Fruit fly (Drosophila melanogaster) whole organism, embryonic: ENCODE data around the gene mEFG1.

ENCODE experiments used
- Adf1 ChIP-seq: fragments of 200-800 bp; sonication (Bioruptor generic); IDR thresholded peaks from 2 replicates; pipeline ENCODE4 v1.3.6; 2022; ENCODE audit warnings: missing biosample characterization, missing genetic modification characterization
- Aef1 ChIP-seq: fragments of 200-800 bp; sonication (Bioruptor generic); IDR thresholded peaks from 3 replicates; pipeline ENCODE4 v1.3.6; 2022; ENCODE audit warnings: missing biosample characterization, missing genetic modification characterization
- Antp ChIP-seq: fragments of 200-800 bp; sonication (Bioruptor generic); optimal IDR thresholded peaks from 3 replicates; lab custom pipeline; 2016; ENCODE audit warnings: missing biosample characterization, missing genetic modification characterization
- C15 ChIP-seq: fragments of 200-800 bp; sonication (Bioruptor generic); IDR thresholded peaks from 3 replicates; pipeline ENCODE4 v1.3.6; 2022; ENCODE audit warnings: missing biosample characterization, missing genetic modification characterization
- CG10959 ChIP-seq: fragments of 200-800 bp; sonication (Bioruptor generic); IDR thresholded peaks from 2 replicates; pipeline ENCODE4 v1.3.6; 2022; ENCODE audit warnings: missing biosample characterization, missing genetic modification characterization
- CG11456 ChIP-seq: fragments of 200-800 bp; sonication (Bioruptor generic); IDR thresholded peaks from 3 replicates; pipeline ENCODE4 v1.3.6; 2022; ENCODE audit warnings: missing biosample characterization, missing genetic modification characterization
- CG11723 ChIP-seq: fragments of 200-800 bp; sonication (Bioruptor generic); optimal IDR thresholded peaks from 2 replicates; lab custom pipeline; 2017; ENCODE audit warnings: missing biosample characterization, mild to moderate bottlenecking, missing genetic modification characterization
- CG12744 ChIP-seq: fragments of 200-800 bp; sonication (Bioruptor generic); optimal IDR thresholded peaks from 2 replicates; lab custom pipeline; 2016; ENCODE audit warnings: missing biosample characterization, missing genetic modification characterization
- CG14050 ChIP-seq: fragments of 200-800 bp; sonication (Bioruptor generic); IDR thresholded peaks from 3 replicates; pipeline ENCODE4 v1.3.6; 2022; ENCODE audit warnings: missing biosample characterization, missing genetic modification characterization
- CG14710 ChIP-seq: fragments of 200-800 bp; sonication (Bioruptor generic); optimal IDR thresholded peaks from 3 replicates; lab custom pipeline; 2019; ENCODE audit warnings: missing biosample characterization, mild to moderate bottlenecking, missing genetic modification characterization, moderate library complexity
- CG17186 ChIP-seq: fragments of 200-800 bp; sonication (Bioruptor generic); optimal IDR thresholded peaks from 3 replicates; lab custom pipeline; 2017; ENCODE audit warnings: missing biosample characterization, missing genetic modification reagents, missing genetic modification characterization
- CG17359 ChIP-seq: fragments of 200-800 bp; sonication (Bioruptor generic); optimal IDR thresholded peaks from 3 replicates; lab custom pipeline; 2018; ENCODE audit warnings: missing biosample characterization, mild to moderate bottlenecking, missing genetic modification characterization, moderate library complexity
- CG17802 ChIP-seq: fragments of 200-800 bp; sonication (Bioruptor generic); optimal IDR thresholded peaks from 2 replicates; lab custom pipeline; 2018; ENCODE audit warnings: missing biosample characterization, mild to moderate bottlenecking, missing genetic modification characterization, moderate library complexity
- CG17912 ChIP-seq: fragments of 200-800 bp; sonication (Bioruptor generic); optimal IDR thresholded peaks from 2 replicates; lab custom pipeline; 2018; ENCODE audit warnings: missing biosample characterization, mild to moderate bottlenecking, missing genetic modification characterization
- CG2889 ChIP-seq: fragments of 200-800 bp; sonication (Bioruptor generic); IDR thresholded peaks from 3 replicates; pipeline ENCODE4 v1.3.6; 2022; ENCODE audit warnings: missing biosample characterization, missing genetic modification characterization
- CG34422 ChIP-seq: fragments of 200-800 bp; sonication (Bioruptor generic); IDR thresholded peaks from 3 replicates; pipeline ENCODE4 v1.3.6; 2022; ENCODE audit warnings: missing biosample characterization, missing genetic modification characterization
- CG4820 ChIP-seq: fragments of 200-800 bp; sonication (Bioruptor generic); optimal IDR thresholded peaks from 3 replicates; lab custom pipeline; 2016; ENCODE audit warnings: missing biosample characterization, missing genetic modification characterization
- CG7372 ChIP-seq: fragments of 200-800 bp; sonication (Bioruptor generic); IDR thresholded peaks from 2 replicates; pipeline ENCODE4 v1.3.6; 2022; ENCODE audit warnings: missing biosample characterization, missing genetic modification characterization
- CG7987 ChIP-seq: fragments of 200-800 bp; sonication (Bioruptor generic); optimal IDR thresholded peaks from 2 replicates; lab custom pipeline; 2018; ENCODE audit warnings: missing biosample characterization, mild to moderate bottlenecking, missing genetic modification characterization, moderate library complexity
- CG8765 ChIP-seq: fragments of 200-800 bp; sonication (Bioruptor generic); IDR thresholded peaks from 2 replicates; pipeline ENCODE4 v1.3.6; 2022; ENCODE audit warnings: missing biosample characterization, missing genetic modification characterization
- CG9609 ChIP-seq: fragments of 200-800 bp; sonication (Bioruptor generic); optimal IDR thresholded peaks from 3 replicates; lab custom pipeline; 2016; ENCODE audit warnings: missing biosample characterization, missing genetic modification characterization
- Camta ChIP-seq: fragments of 200-800 bp; sonication (Bioruptor generic); optimal IDR thresholded peaks from 2 replicates; lab custom pipeline; 2016; ENCODE audit warnings: missing biosample characterization, missing genetic modification characterization
- Chrac-16 ChIP-seq: fragments of 200-800 bp; sonication (Bioruptor generic); optimal IDR thresholded peaks from 3 replicates; lab custom pipeline; 2016; ENCODE audit warnings: missing biosample characterization, missing genetic modification characterization
- Dbx ChIP-seq: fragments of 200-800 bp; sonication (Bioruptor generic); IDR thresholded peaks from 3 replicates; pipeline ENCODE4 v1.3.6; 2022; ENCODE audit warnings: missing biosample characterization, missing genetic modification characterization
- Dfd ChIP-seq, 2 experiments: fragments of >200 bp; optimal IDR thresholded peaks; 2 replicates each; lab custom pipeline; 2017; ENCODE audit warnings: missing biosample characterization in 2 of 2, missing genetic modification characterization in 2 of 2
- Dip3 ChIP-seq: fragments of 200-800 bp; sonication (Bioruptor generic); optimal IDR thresholded peaks from 3 replicates; lab custom pipeline; 2016; ENCODE audit warnings: missing biosample characterization, missing genetic modification characterization
- Gug ChIP-seq: fragments of 200-800 bp; sonication (Bioruptor generic); IDR thresholded peaks from 4 replicates; pipeline ENCODE4 v1.3.6; 2022; ENCODE audit warnings: missing biosample characterization, missing genetic modification characterization
- HHEX ChIP-seq: fragments of 200-800 bp; sonication (Bioruptor generic); optimal IDR thresholded peaks from 3 replicates; lab custom pipeline; 2017; ENCODE audit warnings: missing biosample characterization, mild to moderate bottlenecking, missing genetic modification characterization, missing genetic modification reagents
- Hand ChIP-seq: fragments of 200-800 bp; sonication (Bioruptor generic); optimal IDR thresholded peaks from 2 replicates; lab custom pipeline; 2017; ENCODE audit warnings: mild to moderate bottlenecking, missing biosample characterization, missing genetic modification reagents, missing genetic modification characterization
- Lim3 ChIP-seq: fragments of 200-800 bp; sonication (Bioruptor generic); IDR thresholded peaks from 2 replicates; pipeline ENCODE4 v1.3.6; 2022; ENCODE audit warnings: missing biosample characterization, missing genetic modification characterization
- Meics ChIP-seq: fragments of 200-800 bp; sonication (Bioruptor generic); optimal IDR thresholded peaks from 2 replicates; lab custom pipeline; 2017; ENCODE audit warnings: missing biosample characterization, mild to moderate bottlenecking, missing genetic modification characterization
- NC2α ChIP-seq: fragments of 200-800 bp; sonication (Bioruptor generic); optimal IDR thresholded peaks from 2 replicates; lab custom pipeline; 2016; ENCODE audit warnings: missing biosample characterization, missing genetic modification characterization
- Side ChIP-seq: fragments of 200-800 bp; sonication (Bioruptor generic); optimal IDR thresholded peaks from 2 replicates; lab custom pipeline; 2016; ENCODE audit warnings: missing biosample characterization, missing genetic modification characterization
- Ssrp ChIP-seq: fragments of 200-800 bp; sonication (Bioruptor generic); optimal IDR thresholded peaks from 2 replicates; lab custom pipeline; 2018; ENCODE audit warnings: missing biosample characterization, mild to moderate bottlenecking, missing genetic modification characterization, moderate library complexity
- Trl ChIP-seq, 3 experiments: fragments of >200 bp in 2 of 3; fragments of 200-800 bp in 1 of 3; sonication (Bioruptor generic) in 1 of 3; optimal IDR thresholded peaks; 2 replicates in 1 of 3; 3 replicates in 2 of 3; lab custom pipeline; 2016 to 2017; ENCODE audit warnings: missing biosample characterization in 1 of 3, missing genetic modification characterization in 1 of 3
- bbx ChIP-seq: fragments of 200-800 bp; sonication (Bioruptor generic); IDR thresholded peaks from 2 replicates; pipeline ENCODE4 v1.3.6; 2022; ENCODE audit warnings: missing biosample characterization, missing genetic modification characterization; ENCODE audit not compliant: partially characterized antibody
- br ChIP-seq: fragments of >200 bp; optimal IDR thresholded peaks from 2 replicates; lab custom pipeline; 2017
- cg ChIP-seq: fragments of 200-800 bp; sonication (Bioruptor generic); optimal IDR thresholded peaks from 3 replicates; lab custom pipeline; 2019; ENCODE audit warnings: missing biosample characterization, mild to moderate bottlenecking, missing genetic modification characterization, moderate library complexity
- chm ChIP-seq: fragments of 200-800 bp; sonication (Bioruptor generic); IDR thresholded peaks from 2 replicates; pipeline ENCODE4 v1.3.6; 2022; ENCODE audit warnings: missing biosample characterization, missing genetic modification characterization
- dmrt11E ChIP-seq: fragments of 200-800 bp; sonication (Bioruptor generic); optimal IDR thresholded peaks from 3 replicates; lab custom pipeline; 2018; ENCODE audit warnings: missing biosample characterization, mild to moderate bottlenecking, missing genetic modification characterization, moderate library complexity
- gt ChIP-seq: fragments of 200-800 bp; sonication (Bioruptor generic); IDR thresholded peaks from 2 replicates; pipeline ENCODE4 v1.3.6; 2022; ENCODE audit warnings: missing biosample characterization, missing genetic modification characterization
- insv ChIP-seq, 2 experiments: fragments of 200-800 bp; sonication (Bioruptor generic); optimal IDR thresholded peaks; 3 replicates each; lab custom pipeline; 2016 to 2018; ENCODE audit warnings: missing biosample characterization in 2 of 2, missing genetic modification characterization in 2 of 2
- kni ChIP-seq: fragments of 200-800 bp; sonication (Bioruptor generic); optimal IDR thresholded peaks from 3 replicates; lab custom pipeline; 2017; ENCODE audit warnings: mild to moderate bottlenecking, missing biosample characterization, missing genetic modification reagents, missing genetic modification characterization
- odd ChIP-seq: fragments of 200-800 bp; sonication (Bioruptor generic); optimal IDR thresholded peaks from 2 replicates; lab custom pipeline; 2017; ENCODE audit warnings: missing biosample characterization, mild to moderate bottlenecking, missing genetic modification characterization
- pnt ChIP-seq: fragments of 200-800 bp; sonication (Bioruptor generic); optimal IDR thresholded peaks from 3 replicates; lab custom pipeline; 2016; ENCODE audit warnings: missing biosample characterization, missing genetic modification characterization
- sim ChIP-seq: fragments of 200-800 bp; sonication (Bioruptor generic); IDR thresholded peaks from 2 replicates; pipeline ENCODE4 v1.3.6; 2022; ENCODE audit warnings: missing biosample characterization, missing genetic modification characterization
- sug ChIP-seq: fragments of 200-800 bp; optimal IDR thresholded peaks from 2 replicates; lab custom pipeline; 2019; ENCODE audit warnings: missing biosample characterization, mild to moderate bottlenecking, missing genetic modification characterization, moderate library complexity
- tll ChIP-seq, 2 experiments: fragments of 200-800 bp in 1 of 2; fragments of >200 bp in 1 of 2; sonication (Bioruptor generic) in 1 of 2; optimal IDR thresholded peaks; 2 replicates each; lab custom pipeline; 2017 to 2019; ENCODE audit warnings: missing biosample characterization in 2 of 2, missing genetic modification characterization in 2 of 2, mild to moderate bottlenecking in 1 of 2, moderate library complexity in 1 of 2
- vvl ChIP-seq: fragments of 200-800 bp; sonication (Bioruptor generic); IDR thresholded peaks from 2 replicates; pipeline ENCODE4 v1.3.6; 2022; ENCODE audit warnings: missing biosample characterization, missing genetic modification characterization
- wdn ChIP-seq: fragments of 200-800 bp; sonication (Bioruptor generic); IDR thresholded peaks from 2 replicates; pipeline ENCODE4 v1.3.6; 2022; ENCODE audit warnings: missing biosample characterization, missing genetic modification characterization
- wek ChIP-seq: fragments of 200-800 bp; sonication (Bioruptor generic); optimal IDR thresholded peaks from 3 replicates; lab custom pipeline; 2018; ENCODE audit warnings: missing biosample characterization, mild to moderate bottlenecking, missing genetic modification characterization, moderate library complexity
- wor ChIP-seq: fragments of 200-800 bp; sonication (Bioruptor generic); IDR thresholded peaks from 2 replicates; pipeline ENCODE4 v1.3.6; 2022; ENCODE audit warnings: missing biosample characterization, missing genetic modification characterization

Gene mEFG1

dm6 chr2L:7261989-7262388, 39.1 kb upstream of the mEFG1 start (continued):
- TF ChIP-seq Dbx (GFP tag; lab: Robert Waterston, UW) (no peak), vvl (peak; percentile 81), Adf1 (GFP tag; lab: Robert Waterston, UW) (no peak), C15 (GFP tag; lab: Robert Waterston, UW) (no peak), wdn (no peak), Hand (GFP tag; lab: Kevin White, UChicago) (no peak), Lim3 (GFP tag; lab: Robert Waterston, UW) (no peak), CG9609 (GFP tag; lab: Kevin White, UChicago) (peak; percentile 35), insv (GFP tag; optimal IDR thresholded peaks at IDR 0.05; lab: Kevin White, UChicago) (no peak), gt (no peak), CG10959 (GFP tag; lab: Robert Waterston, UW) (no peak), cg (GFP tag; lab: Kevin White, UChicago) (no peak), Camta (GFP tag; lab: Kevin White, UChicago) (peak; percentile 4), Trl (optimal IDR thresholded peaks at IDR 0.05; lab: Kevin White, UChicago) (no peak), Trl (GFP tag; optimal IDR thresholded peaks at IDR 0.05; lab: Kevin White, UChicago) (no peak), chm (GFP tag; lab: Robert Waterston, UW) (peak; percentile 58; the same call in 1 of the 2 replicates), CG12744 (GFP tag; lab: Kevin White, UChicago) (no peak), CG11456 (GFP tag; lab: Robert Waterston, UW) (no peak), br (lab: Kevin White, UChicago) (no peak), CG17359 (tag; lab: Kevin White, UChicago) (peak; percentile 53), sug (tag; lab: Kevin White, UChicago) (no peak), wor (GFP tag; lab: Robert Waterston, UW) (peak; percentile 41), Gug (no peak), CG8765 (GFP tag; lab: Robert Waterston, UW) (no peak), CG4820 (GFP tag; lab: Kevin White, UChicago) (peak; percentile 22), Dip3 (GFP tag; lab: Kevin White, UChicago) (no peak), Meics (GFP tag; lab: Kevin White, UChicago) (no peak), bbx (GFP tag; lab: Robert Waterston, UW) (no peak), CG14050 (GFP tag; lab: Robert Waterston, UW) (no peak), CG17186 (GFP tag; lab: Kevin White, UChicago) (no peak), CG17912 (no peak), Ssrp (tag; lab: Kevin White, UChicago) (peak; percentile 62), wek (GFP tag; lab: Kevin White, UChicago) (peak; percentile 30), Side (GFP tag; lab: Kevin White, UChicago) (peak; percentile 23), CG34422 (GFP tag; lab: Robert Waterston, UW) (peak; percentile 41; the same call in 2 of the 3 replicates), CG7987 (GFP tag; lab: Kevin White, UChicago) (no peak), Chrac-16 (GFP tag; lab: Kevin White, UChicago) (peak; percentile 13), Dfd (GFP tag; optimal IDR thresholded peaks at IDR 0.05; lab: Kevin White, UChicago) (no peak), Antp (GFP tag; lab: Kevin White, UChicago) (peak; percentile 15), CG14710 (tag; lab: Kevin White, UChicago) (peak; percentile 61), dmrt11E (tag; lab: Kevin White, UChicago) (peak; percentile 71), sim (GFP tag; lab: Robert Waterston, UW) (no peak), CG17802 (tag; lab: Kevin White, UChicago) (peak; percentile 15), pnt (GFP tag; lab: Kevin White, UChicago) (peak; percentile 44), HHEX (no peak), tll (GFP tag; optimal IDR thresholded peaks at IDR 0.05; lab: Kevin White, UChicago) (no peak), NC2α (GFP tag; lab: Kevin White, UChicago) (no peak), Aef1 (GFP tag; lab: Robert Waterston, UW) (no peak), kni (GFP tag; lab: Kevin White, UChicago) (no peak), CG7372 (GFP tag; lab: Robert Waterston, UW) (no peak), CG11723 (GFP tag; lab: Kevin White, UChicago) (peak; percentile 41), CG2889 (GFP tag; lab: Robert Waterston, UW) (no peak), odd (GFP tag; lab: Kevin White, UChicago) (no peak)
